Worm (Caenorhabditis elegans) whole organism, late embryonic: Measurements from ENCODE around the gene F40C5.2.

Experiments used
- F13H6.1 ChIP-seq: sonication (generic microtip); optimal IDR thresholded peaks from 2 replicates; lab custom pipeline; 2016; ENCODE audit warnings: missing genetic modification characterization, missing compliant biosample characterization
- K02D7.2 ChIP-seq: sonication (generic microtip); optimal IDR thresholded peaks from 2 replicates; lab custom pipeline; 2017; ENCODE audit warnings: mild to moderate bottlenecking, missing genetic modification characterization, missing compliant biosample characterization
- ama-1 ChIP-seq: fragments of 150-350 bp; optimal IDR thresholded peaks from 2 replicates; lab custom pipeline; 2014
- ceh-30 ChIP-seq: fragments of 150-350 bp; optimal IDR thresholded peaks from 2 replicates; lab custom pipeline; 2014; ENCODE audit warnings: missing biosample characterization, missing genetic modification characterization
- ceh-31 ChIP-seq: sonication (generic microtip); optimal IDR thresholded peaks from 2 replicates; lab custom pipeline; 2016; ENCODE audit warnings: missing genetic modification characterization, missing compliant biosample characterization
- dve-1 ChIP-seq: sonication (generic microtip); optimal IDR thresholded peaks from 2 replicates; lab custom pipeline; 2017; ENCODE audit warnings: antibody characterized with exemption, mild to moderate bottlenecking, missing genetic modification characterization, missing compliant biosample characterization
- elt-4 ChIP-seq: sonication (generic microtip); optimal IDR thresholded peaks from 2 replicates; lab custom pipeline; 2016; ENCODE audit warnings: missing genetic modification characterization, missing compliant biosample characterization
- fkh-6 ChIP-seq: sonication (generic microtip); optimal IDR thresholded peaks from 2 replicates; lab custom pipeline; 2016; ENCODE audit warnings: missing genetic modification characterization, missing compliant biosample characterization
- hlh-13 ChIP-seq: fragments of 200-800 bp; sonication (Bioruptor generic); optimal IDR thresholded peaks from 2 replicates; lab custom pipeline; 2018; ENCODE audit warnings: mild to moderate bottlenecking, missing genetic modification characterization, missing compliant biosample characterization
- hlh-8 ChIP-seq: sonication (generic microtip); optimal IDR thresholded peaks from 2 replicates; lab custom pipeline; 2016; ENCODE audit warnings: missing genotype, missing genetic modification characterization, missing compliant biosample characterization
- pqm-1 ChIP-seq: sonication (generic microtip); optimal IDR thresholded peaks from 2 replicates; lab custom pipeline; 2016; ENCODE audit warnings: missing genetic modification characterization, missing compliant biosample characterization
- pros-1 ChIP-seq: fragments of 150-350 bp; optimal IDR thresholded peaks from 2 replicates; lab custom pipeline; 2014; ENCODE audit warnings: missing biosample characterization, missing genetic modification reagents, missing genetic modification characterization
- syd-9 ChIP-seq: sonication (generic microtip); optimal IDR thresholded peaks from 2 replicates; lab custom pipeline; 2016; ENCODE audit warnings: mild to moderate bottlenecking, missing genetic modification characterization, moderate library complexity, missing compliant biosample characterization

DNA sequence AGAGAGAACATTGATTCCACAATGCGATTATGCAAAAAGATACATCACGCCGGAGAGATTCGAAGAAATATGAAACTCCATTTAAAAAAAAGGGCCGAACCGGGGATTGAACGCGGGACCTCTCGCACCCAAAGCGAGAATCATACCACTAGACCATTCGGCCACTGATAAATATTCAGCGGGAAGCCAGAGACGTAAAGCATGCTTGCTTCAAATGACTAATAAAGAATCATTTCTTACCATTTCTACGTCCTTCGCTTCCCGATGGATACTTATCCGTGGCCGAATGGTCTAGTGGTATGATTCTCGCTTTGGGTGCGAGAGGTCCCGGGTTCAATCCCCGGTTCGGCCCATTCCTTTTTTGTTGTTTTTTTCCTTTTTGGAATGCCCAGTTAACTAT is 17.4 kb downstream of the F40C5.2 start:
- TF ChIP-seq hlh-13: no peak
- no peak for TF ChIP-seq F13H6.1 (tag; lab: Kevin White, UChicago)
- TF ChIP-seq ceh-31 (tag; lab: Kevin White, UChicago): no peak
- TF ChIP-seq pqm-1 (tag; lab: Kevin White, UChicago): no peak
- no peak for TF ChIP-seq elt-4 (tag; lab: Kevin White, UChicago)
- TF ChIP-seq ceh-30 (tag; lab: Kevin White, UChicago): no peak
- no peak for TF ChIP-seq ama-1 (lab: Kevin White, UChicago)
- TF ChIP-seq fkh-6: no peak
- no peak for TF ChIP-seq syd-9 (tag; lab: Kevin White, UChicago)
- no peak for TF ChIP-seq K02D7.2 (tag; lab: Kevin White, UChicago)
- TF ChIP-seq pros-1 (tag; lab: Kevin White, UChicago): no peak
- TF ChIP-seq hlh-8 (tag; lab: Kevin White, UChicago): no peak
- TF ChIP-seq dve-1: no peak
